Fruit fly (Drosophila melanogaster): ENCODE data around the gene CG8543.

DNA sequence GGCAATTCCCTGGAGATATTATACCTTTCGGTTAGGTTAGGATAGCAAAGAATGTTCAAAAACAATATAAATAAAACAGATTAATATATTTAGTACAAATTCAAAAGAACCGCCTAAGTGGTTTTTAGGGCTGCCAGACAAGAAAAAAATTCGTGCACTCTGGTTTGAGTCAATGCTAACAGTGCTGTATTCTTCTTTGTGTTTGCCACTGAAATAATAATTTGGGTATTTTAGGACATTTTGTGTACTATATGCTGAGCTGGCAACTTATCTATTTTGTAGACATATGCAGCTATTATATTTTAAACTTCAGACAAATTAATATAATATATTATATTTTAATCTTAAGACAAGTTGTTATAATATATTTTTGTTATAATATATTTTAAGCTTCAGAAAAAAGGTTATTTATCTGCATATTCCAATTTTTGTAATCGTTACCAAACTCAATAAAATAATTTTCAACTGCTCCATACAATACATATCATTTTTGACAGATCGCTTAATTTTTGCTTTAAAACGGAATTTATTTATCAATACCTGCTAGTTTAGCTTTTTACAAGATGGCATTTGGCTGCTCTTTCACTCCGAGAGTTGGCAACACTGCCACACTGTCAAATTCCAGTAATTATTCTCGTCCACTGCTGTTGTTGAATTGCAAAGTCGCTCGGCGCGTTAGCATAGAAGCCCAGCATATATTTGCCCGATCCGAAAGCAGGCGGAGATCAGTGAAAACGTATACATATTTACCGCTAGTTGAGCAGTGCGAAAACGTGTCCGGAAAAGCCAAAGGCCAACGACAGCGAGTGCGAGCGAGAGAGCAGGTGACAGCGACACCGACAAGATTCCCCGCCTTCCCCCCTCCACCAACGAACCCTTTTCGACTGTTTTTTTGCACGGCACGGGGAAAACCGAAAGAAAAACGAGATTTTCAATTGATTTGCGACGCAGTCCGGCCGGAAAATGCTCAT is 40.6 kb upstream of the CG8543 start, which contains the start of gene CG7546:
- TF ChIP-seq h (optimal IDR thresholded peaks at IDR 0.05) (no peak), ttk (optimal IDR thresholded peaks at IDR 0.05) (no peak), insv (optimal IDR thresholded peaks at IDR 0.05) (no peak)

All from Kc167 (cell line).